Worm (Caenorhabditis elegans): ENCODE data around the gene irld-25.

Gene irld-25

DNA sequence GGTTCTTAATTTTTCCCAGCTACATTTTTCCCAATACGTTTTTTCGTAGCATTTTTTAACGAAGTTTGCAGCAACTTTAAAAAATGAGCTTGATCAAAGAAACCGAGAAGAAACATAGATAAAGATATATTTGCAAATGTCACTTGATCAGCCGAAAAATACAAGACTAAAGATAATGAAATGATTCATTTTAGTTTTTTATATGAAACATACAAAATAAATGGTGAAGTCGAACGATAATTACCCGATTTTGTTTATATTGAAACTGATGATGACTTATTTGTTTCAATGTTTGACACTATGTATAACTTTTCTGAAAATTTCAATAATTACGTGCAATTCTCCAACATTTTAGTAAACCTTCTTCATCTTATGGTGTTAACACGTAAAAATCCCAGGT is 46.9 kb downstream of the irld-25 start, which contains the start of gene srw-22:
Gene srw-22, plus strand, starts transcription at position 301 of the 400 bp plus-strand sequence.
- TF ChIP-seq unc-62 (GFP tag; optimal IDR thresholded peaks at IDR 0.05) (no peak), zag-1 (tag; optimal IDR thresholded peaks at IDR 0.05) (no peak), nhr-237 (tag; optimal IDR thresholded peaks at IDR 0.05) (no peak)

DNA sequence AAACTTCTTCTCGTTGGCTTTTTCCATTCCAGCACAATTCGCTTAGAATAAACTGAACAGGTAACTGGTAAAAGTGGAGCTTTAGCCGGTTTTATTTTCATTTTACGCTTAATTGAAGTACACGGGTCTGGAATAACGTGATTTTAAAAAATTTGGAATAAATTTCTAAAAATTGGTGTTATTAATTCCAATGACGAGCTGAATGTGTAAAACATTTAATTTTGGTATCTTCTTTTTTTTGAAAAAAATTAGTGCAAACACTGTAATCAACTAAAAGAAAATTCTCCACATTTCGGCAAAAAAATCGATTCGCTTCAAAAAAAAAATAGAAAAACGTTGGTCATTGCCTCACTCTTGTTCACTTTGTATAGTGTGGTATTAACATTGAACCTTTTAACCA is 50.8 kb downstream of the irld-25 start, which contains the start of gene T10H4.4:
Gene T10H4.4, minus strand, starts transcription at position 101 of the 400 bp plus-strand sequence.
- TF ChIP-seq R02D3.7 (tag; optimal IDR thresholded peaks at IDR 0.05) (no peak), ZK546.5 (tag; optimal IDR thresholded peaks at IDR 0.05) (no peak), sem-4 (tag; optimal IDR thresholded peaks at IDR 0.05) (no peak), alr-1 (tag; optimal IDR thresholded peaks at IDR 0.05) (no peak), ceh-16 (tag; optimal IDR thresholded peaks at IDR 0.05) (no peak), crh-2 (tag; optimal IDR thresholded peaks at IDR 0.05) (no peak), nhr-237 (tag; optimal IDR thresholded peaks at IDR 0.05) (no peak), peb-1 (tag; optimal IDR thresholded peaks at IDR 0.05) (no peak)
